Worm (Caenorhabditis elegans) whole organism, L2 larva: ENCODE data around the gene Y56A3A.2.

ENCODE experiments used
- C34F6.9 ChIP-seq: fragments of 150-350 bp; optimal IDR thresholded peaks from 2 replicates; lab custom pipeline; 2014; ENCODE audit warnings: missing biosample characterization, missing genetic modification characterization
- F13H6.1 ChIP-seq: sonication (generic microtip); optimal IDR thresholded peaks from 2 replicates; lab custom pipeline; 2016; ENCODE audit warnings: missing genetic modification characterization, missing compliant biosample characterization
- R02D3.7 ChIP-seq: fragments of 150-350 bp; optimal IDR thresholded peaks from 2 replicates; lab custom pipeline; 2014; ENCODE audit warnings: missing biosample characterization, missing genetic modification characterization
- Y55F3AM.14 ChIP-seq: fragments of 200-800 bp; sonication (Bioruptor generic); optimal IDR thresholded peaks from 2 replicates; lab custom pipeline; 2018; ENCODE audit warnings: mild to moderate bottlenecking, missing genetic modification characterization, missing compliant biosample characterization
- alr-1 ChIP-seq: fragments of 150-350 bp; optimal IDR thresholded peaks from 2 replicates; lab custom pipeline; 2014; ENCODE audit warnings: missing biosample characterization, missing genetic modification characterization
- aly-2 ChIP-seq: fragments of 150-350 bp; optimal IDR thresholded peaks from 2 replicates; lab custom pipeline; 2014; ENCODE audit warnings: missing biosample characterization, missing genetic modification characterization
- ama-1 ChIP-seq: fragments of 150-350 bp; optimal IDR thresholded peaks from 2 replicates; lab custom pipeline; 2018; ENCODE audit warnings: inconsistent platforms
- blmp-1 ChIP-seq: sonication (generic microtip); optimal IDR thresholded peaks from 2 replicates; lab custom pipeline; 2017; ENCODE audit warnings: missing genetic modification characterization, mild to moderate bottlenecking, missing compliant biosample characterization, antibody characterized with exemption, moderate library complexity; ENCODE audit not compliant: insufficient read depth
- crh-2 ChIP-seq: sonication (generic microtip); optimal IDR thresholded peaks from 2 replicates; lab custom pipeline; 2017; ENCODE audit warnings: missing biosample characterization, missing genetic modification characterization
- dmd-4 ChIP-seq: sonication (generic microtip); optimal IDR thresholded peaks from 2 replicates; lab custom pipeline; 2017; ENCODE audit warnings: missing biosample characterization, missing genetic modification characterization
- egl-27 ChIP-seq: sonication (generic microtip); optimal IDR thresholded peaks from 3 replicates; lab custom pipeline; 2017; ENCODE audit warnings: missing biosample characterization, missing genetic modification reagents, missing genetic modification characterization
- elt-1 ChIP-seq: fragments of 150-350 bp; optimal IDR thresholded peaks from 2 replicates; lab custom pipeline; 2014; ENCODE audit warnings: missing biosample characterization, missing genetic modification characterization
- elt-3 ChIP-seq: sonication (generic microtip); optimal IDR thresholded peaks from 2 replicates; lab custom pipeline; 2017; ENCODE audit warnings: missing biosample characterization, missing genetic modification characterization
- fos-1 ChIP-seq: fragments of 150-350 bp; optimal IDR thresholded peaks from 2 replicates; lab custom pipeline; 2014; ENCODE audit warnings: missing biosample characterization, missing genetic modification characterization
- gmeb-1 ChIP-seq: fragments of 150-350 bp; optimal IDR thresholded peaks from 2 replicates; lab custom pipeline; 2014; ENCODE audit warnings: missing biosample characterization, missing genetic modification characterization
- lin-11 ChIP-seq: fragments of 150-350 bp; sonication (generic microtip); optimal IDR thresholded peaks from 2 replicates; lab custom pipeline; 2014; ENCODE audit warnings: missing biosample characterization, missing genetic modification characterization, inconsistent platforms, mixed read lengths
- lin-13 ChIP-seq: fragments of 150-350 bp; optimal IDR thresholded peaks from 2 replicates; lab custom pipeline; 2014; ENCODE audit warnings: missing biosample characterization, missing genetic modification reagents, missing genetic modification characterization
- lin-39 ChIP-seq: fragments of 150-350 bp; optimal IDR thresholded peaks from 2 replicates; lab custom pipeline; 2014; ENCODE audit warnings: missing biosample characterization, missing genetic modification reagents, missing genetic modification characterization
- lsy-2 ChIP-seq, 2 experiments: fragments of 150-350 bp in 1 of 2; sonication (generic microtip) in 1 of 2; optimal IDR thresholded peaks; 2 replicates each; lab custom pipeline; 2014 to 2017; ENCODE audit warnings: missing biosample characterization in 2 of 2, missing genetic modification characterization in 2 of 2
- mab-5 ChIP-seq: fragments of 150-350 bp; optimal IDR thresholded peaks from 2 replicates; lab custom pipeline; 2014; ENCODE audit warnings: missing biosample characterization, missing genetic modification characterization
- mbf-1 ChIP-seq: sonication (generic microtip); optimal IDR thresholded peaks from 2 replicates; lab custom pipeline; 2017; ENCODE audit warnings: missing biosample characterization, missing genetic modification characterization
- mdl-1 ChIP-seq, 2 experiments: fragments of 150-350 bp in 1 of 2; sonication (generic microtip) in 1 of 2; optimal IDR thresholded peaks; 2 replicates each; lab custom pipeline; 2017; ENCODE audit warnings: missing biosample characterization in 2 of 2, missing genetic modification characterization in 2 of 2
- nhr-10 ChIP-seq: sonication (generic microtip); optimal IDR thresholded peaks from 2 replicates; lab custom pipeline; 2017; ENCODE audit warnings: missing biosample characterization, missing genetic modification characterization
- nhr-11 ChIP-seq: fragments of 150-350 bp; optimal IDR thresholded peaks from 2 replicates; lab custom pipeline; 2014; ENCODE audit warnings: missing biosample characterization, missing genetic modification characterization
- nhr-129 ChIP-seq: fragments of 150-350 bp; optimal IDR thresholded peaks from 2 replicates; lab custom pipeline; 2014; ENCODE audit warnings: missing biosample characterization, missing genetic modification characterization
- nhr-21 ChIP-seq: fragments of 150-350 bp; optimal IDR thresholded peaks from 2 replicates; lab custom pipeline; 2014; ENCODE audit warnings: missing biosample characterization, missing genetic modification characterization
- nhr-23 ChIP-seq: fragments of 150-350 bp; optimal IDR thresholded peaks from 2 replicates; lab custom pipeline; 2014; ENCODE audit warnings: missing biosample characterization, missing genetic modification reagents, missing genetic modification characterization
- nhr-237 ChIP-seq: fragments of 150-350 bp; optimal IDR thresholded peaks from 2 replicates; lab custom pipeline; 2014; ENCODE audit warnings: missing biosample characterization, missing genetic modification characterization
- nhr-25 ChIP-seq: fragments of 150-350 bp; sonication (generic microtip); optimal IDR thresholded peaks from 3 replicates; lab custom pipeline; 2014; ENCODE audit warnings: missing biosample characterization, missing genetic modification characterization
- nhr-6 ChIP-seq: fragments of 150-350 bp; optimal IDR thresholded peaks from 2 replicates; lab custom pipeline; 2014; ENCODE audit warnings: missing biosample characterization, missing genetic modification characterization
- nhr-77 ChIP-seq: fragments of 150-350 bp; optimal IDR thresholded peaks from 2 replicates; lab custom pipeline; 2014; ENCODE audit warnings: missing biosample characterization, missing genetic modification characterization
- peb-1 ChIP-seq: fragments of 150-350 bp; optimal IDR thresholded peaks from 2 replicates; lab custom pipeline; 2014; ENCODE audit warnings: missing biosample characterization, missing genetic modification characterization
- sma-3 ChIP-seq: sonication (generic microtip); optimal IDR thresholded peaks from 2 replicates; lab custom pipeline; 2016; ENCODE audit warnings: missing genetic modification reagents, missing genetic modification characterization, missing compliant biosample characterization
- snpc-4 ChIP-seq: fragments of 150-350 bp; optimal IDR thresholded peaks from 2 replicates; lab custom pipeline; 2014; ENCODE audit warnings: missing biosample characterization, missing genetic modification characterization
- unc-39 ChIP-seq: fragments of 150-350 bp; optimal IDR thresholded peaks from 2 replicates; lab custom pipeline; 2014; ENCODE audit warnings: missing biosample characterization, missing genetic modification characterization
- unc-55 ChIP-seq: fragments of 150-350 bp; sonication (generic microtip); optimal IDR thresholded peaks from 3 replicates; lab custom pipeline; 2014; ENCODE audit warnings: missing biosample characterization, missing genetic modification reagents, missing genetic modification characterization
- unc-62 ChIP-seq: fragments of 150-350 bp; optimal IDR thresholded peaks from 2 replicates; lab custom pipeline; 2014; ENCODE audit warnings: missing biosample characterization, missing genetic modification reagents, missing genetic modification characterization
- zag-1 ChIP-seq: fragments of 150-350 bp; optimal IDR thresholded peaks from 2 replicates; lab custom pipeline; 2014; ENCODE audit warnings: missing biosample characterization, missing genetic modification characterization
- ztf-1 ChIP-seq: fragments of 200-800 bp; sonication (Bioruptor generic); conservative IDR thresholded peaks from 2 replicates; pipeline ENCODE4 v1.3.6; 2022; ENCODE audit warnings: missing genetic modification characterization, missing compliant biosample characterization
- ztf-11 ChIP-seq: sonication (generic microtip); optimal IDR thresholded peaks from 2 replicates; lab custom pipeline; 2017; ENCODE audit warnings: missing biosample characterization, missing genetic modification characterization

Gene Y56A3A.2

DNA sequence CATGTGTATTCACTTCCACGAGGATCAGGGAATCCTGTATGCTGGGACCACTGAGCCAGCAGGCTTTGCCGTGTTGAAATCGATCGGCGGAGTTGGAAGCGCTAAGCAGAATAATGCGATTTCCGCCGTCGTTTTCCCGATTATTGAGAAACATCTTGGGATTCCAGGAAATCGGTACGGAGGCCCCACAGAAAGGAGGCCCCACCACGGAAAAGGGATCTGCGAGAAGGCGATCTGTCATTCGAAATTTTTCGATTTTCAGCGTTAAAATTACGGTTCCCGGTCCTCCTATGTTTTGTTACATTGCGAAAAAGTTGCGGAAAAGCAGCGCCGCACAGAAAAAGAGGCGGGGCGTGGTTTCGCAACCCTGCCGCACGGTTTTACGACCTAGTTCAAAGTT, 13.7 kb downstream of the Y56A3A.2 start:
- no peak for TF ChIP-seq R02D3.7 (tag; lab: Kevin White, UChicago)
- no peak for TF ChIP-seq peb-1 (tag; lab: Kevin White, UChicago)
- no peak for TF ChIP-seq gmeb-1
- no peak for TF ChIP-seq ztf-1 (GFP tag; lab: Robert Waterston, UW)
- no peak for TF ChIP-seq ama-1 (lab: Kevin White, UChicago)
- no peak for TF ChIP-seq sma-3
- TF ChIP-seq snpc-4 (tag; lab: Kevin White, UChicago) = no peak
- TF ChIP-seq aly-2 = no peak
- TF ChIP-seq fos-1 (tag; lab: Kevin White, UChicago) = no peak
- TF ChIP-seq elt-1 (tag; lab: Kevin White, UChicago) = no peak
- TF ChIP-seq F13H6.1 (tag; lab: Kevin White, UChicago) = no peak
- TF ChIP-seq mab-5 = no peak
- TF ChIP-seq ztf-11 (tag; lab: Kevin White, UChicago) = no peak
- no peak for TF ChIP-seq nhr-11 (tag; lab: Kevin White, UChicago)
- no peak for TF ChIP-seq nhr-6 (tag; lab: Kevin White, UChicago)
- TF ChIP-seq nhr-21 (tag; lab: Kevin White, UChicago) = no peak

- peak; percentile 36 for TF ChIP-seq gmeb-1
- no peak for TF ChIP-seq egl-27
- TF ChIP-seq elt-1 (tag; lab: Kevin White, UChicago) = no peak
- peak; percentile 41 for TF ChIP-seq nhr-129 (tag; lab: Kevin White, UChicago)
- no peak for TF ChIP-seq lin-11
- TF ChIP-seq C34F6.9 (tag; lab: Kevin White, UChicago) = peak; percentile 54
- peak; percentile 32 for TF ChIP-seq lin-13 (GFP tag; lab: Kevin White, UChicago)
- TF ChIP-seq lsy-2 (tag; optimal IDR thresholded peaks at IDR 0.05; lab: Kevin White, UChicago) = peak; percentile 86 to 98
- TF ChIP-seq unc-55 = peak; percentile 64
- TF ChIP-seq dmd-4 = no peak
Measured at ce11 chrIII:11847658-11848202, 14.3 kb downstream of the Y56A3A.2 start, which contains the start of gene mif-1. TSS of gene mif-1 (plus strand) at chrIII:11848152.

ce11 chrIII:11847014-11847413, 15.0 kb downstream of the Y56A3A.2 start:
- TF ChIP-seq aly-2 = no peak
- no peak for TF ChIP-seq F13H6.1 (tag; lab: Kevin White, UChicago)
- TF ChIP-seq nhr-77 (tag; lab: Kevin White, UChicago) = no peak
- no peak for TF ChIP-seq lsy-2 (tag; optimal IDR thresholded peaks at IDR 0.05; lab: Kevin White, UChicago)
- TF ChIP-seq lin-11 = no peak
- no peak for TF ChIP-seq elt-3 (tag; lab: Kevin White, UChicago)
- no peak for TF ChIP-seq unc-62 (GFP tag; lab: Kevin White, UChicago)
- TF ChIP-seq dmd-4 = no peak
- TF ChIP-seq mdl-1 (tag; optimal IDR thresholded peaks at IDR 0.05; lab: Kevin White, UChicago) = no peak
- no peak for TF ChIP-seq lin-39
- TF ChIP-seq ztf-1 (GFP tag; lab: Robert Waterston, UW) = no peak
- no peak for TF ChIP-seq nhr-25 (tag; lab: Kevin White, UChicago)

ce11 chrIII:11846365-11846764, 15.7 kb downstream of the Y56A3A.2 start, which contains the start of gene ntl-3:
TSS of gene ntl-3 (minus strand) at chrIII:11846465.
- TF ChIP-seq nhr-11 (tag; lab: Kevin White, UChicago) = no peak
- no peak for TF ChIP-seq mbf-1
- no peak for TF ChIP-seq lin-11
- TF ChIP-seq blmp-1 (tag; lab: Kevin White, UChicago) = no peak

DNA sequence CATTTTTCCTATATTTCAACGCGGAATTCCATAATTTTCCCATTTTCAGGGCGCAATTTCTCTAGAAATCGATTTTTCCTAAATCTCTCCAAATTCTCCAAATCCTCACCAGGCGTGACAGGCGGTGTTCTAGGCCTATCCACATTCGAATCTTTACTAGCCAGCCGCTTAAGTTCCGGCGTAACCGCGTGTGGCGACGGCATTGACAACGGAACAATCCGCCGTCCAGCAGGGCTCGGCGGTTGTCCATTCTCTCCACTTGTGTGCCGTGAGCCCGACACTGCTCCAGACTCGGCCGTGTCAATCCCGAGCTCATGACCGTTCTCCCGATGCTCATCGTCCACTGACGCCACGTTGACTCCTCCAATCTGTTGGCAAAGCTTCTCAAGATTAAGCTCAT, 19.0 kb downstream of the Y56A3A.2 start:
- TF ChIP-seq lin-39 (no peak), gmeb-1 (no peak), ztf-11 (tag; lab: Kevin White, UChicago) (no peak)

DNA sequence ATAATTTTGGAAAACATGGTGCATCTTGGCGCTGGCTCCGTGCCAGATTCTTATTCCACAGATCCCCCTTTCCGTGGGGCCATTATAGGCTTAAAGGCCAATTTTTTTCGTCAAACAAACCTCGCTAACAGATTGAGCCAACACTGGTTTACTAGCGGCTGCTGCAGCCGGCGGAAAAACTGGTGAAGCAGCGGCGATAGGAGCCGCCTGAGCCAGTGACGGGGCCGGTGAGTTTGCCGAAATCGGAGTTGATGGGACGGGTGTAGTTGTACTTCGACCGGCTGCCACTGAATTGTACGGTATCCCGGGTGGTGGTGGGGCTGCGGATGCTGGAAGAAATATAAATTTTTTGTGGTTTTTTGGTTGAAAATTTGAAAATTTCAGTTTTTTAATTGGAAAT, 20.3 kb downstream of the Y56A3A.2 start:
- TF ChIP-seq unc-39 (tag; lab: Kevin White, UChicago) = no peak
- TF ChIP-seq nhr-11 (tag; lab: Kevin White, UChicago) = no peak
- no peak for TF ChIP-seq alr-1 (tag; lab: Kevin White, UChicago)
- TF ChIP-seq snpc-4 (tag; lab: Kevin White, UChicago) = no peak
- TF ChIP-seq Y55F3AM.14 (GFP tag; lab: Kevin White, UChicago) = no peak
- no peak for TF ChIP-seq nhr-10 (tag; lab: Kevin White, UChicago)
- no peak for TF ChIP-seq lin-13 (GFP tag; lab: Kevin White, UChicago)
- TF ChIP-seq crh-2 (tag; lab: Kevin White, UChicago) = no peak
- TF ChIP-seq mdl-1 (tag; optimal IDR thresholded peaks at IDR 0.05; lab: Kevin White, UChicago) = no peak
- TF ChIP-seq lin-39 = no peak
- no peak for TF ChIP-seq nhr-23
- TF ChIP-seq lin-11 = no peak
- TF ChIP-seq lsy-2 (tag; optimal IDR thresholded peaks at IDR 0.05; lab: Kevin White, UChicago) = no peak
- no peak for TF ChIP-seq nhr-237
- no peak for TF ChIP-seq nhr-6 (tag; lab: Kevin White, UChicago)
- TF ChIP-seq ama-1 (lab: Kevin White, UChicago) = no peak
- TF ChIP-seq zag-1 = no peak
- no peak for TF ChIP-seq aly-2
- TF ChIP-seq unc-62 (GFP tag; lab: Kevin White, UChicago) = no peak
